Fruit fly (Drosophila melanogaster): ENCODE results near the gene CG9515.

The CG9515 gene

dm6 chr2L:8894224-8894623, 48.8 kb downstream of the CG9515 start (continued):
- TF ChIP-seq grau (tag; optimal IDR thresholded peaks at IDR 0.05) = peak; percentile 53
- TF ChIP-seq exex (tag; optimal IDR thresholded peaks at IDR 0.05) = no peak
- 0 out of 2 replicates have a peak, but pooled peaks have one; percentile 45 for TF ChIP-seq cas (GFP tag; IDR thresholded peaks at IDR 0.05)
- TF ChIP-seq CG43689 (GFP tag; IDR thresholded peaks at IDR 0.05) = no peak
- TF ChIP-seq CG13624 (GFP tag; optimal IDR thresholded peaks at IDR 0.05) = peak; percentile 71
- TF ChIP-seq tx (GFP tag; optimal IDR thresholded peaks at IDR 0.05) = peak; percentile 1
- TF ChIP-seq CG11247 (GFP tag; IDR thresholded peaks at IDR 0.05) = peak; percentile 60
- TF ChIP-seq knrl (GFP tag; IDR thresholded peaks at IDR 0.05; ENCODE audit: partially characterized antibody) = no peak
- TF ChIP-seq CG30403 (GFP tag; optimal IDR thresholded peaks at IDR 0.05) = peak; percentile 28
- peak; percentile 50 for TF ChIP-seq CG1647 (GFP tag; optimal IDR thresholded peaks at IDR 0.05)
- no peak for TF ChIP-seq CG12104 (GFP tag; optimal IDR thresholded peaks at IDR 0.05)
- TF ChIP-seq Fer1 (GFP tag; optimal IDR thresholded peaks at IDR 0.05) = peak; percentile 37
- peak; percentile 39 for TF ChIP-seq Ets65A (GFP tag)
- TF ChIP-seq CG9437 (GFP tag; optimal IDR thresholded peaks at IDR 0.05) = no peak
- TF ChIP-seq pum (GFP tag; optimal IDR thresholded peaks at IDR 0.05) = no peak
- no peak for TF ChIP-seq sr (GFP tag; IDR thresholded peaks at IDR 0.05)
- peak; percentile 55; the same call in 1 of the 3 replicates for TF ChIP-seq Aef1 (GFP tag; IDR thresholded peaks at IDR 0.05)
